Worm (Caenorhabditis elegans): ENCODE measurements around the gene tag-275.

- TF ChIP-seq him-1 (tag; optimal IDR thresholded peaks at IDR 0.05) (no peak), dao-5 (tag; optimal IDR thresholded peaks at IDR 0.05) (no peak)
These were observed 47.1 kb downstream of the tag-275 start, which contains the start of gene C15H9.11 for ce11 chrX:6103297-6103696.
